Fruit fly (Drosophila melanogaster): ENCODE data around the gene Septin2.

The Septin2 gene

DNA sequence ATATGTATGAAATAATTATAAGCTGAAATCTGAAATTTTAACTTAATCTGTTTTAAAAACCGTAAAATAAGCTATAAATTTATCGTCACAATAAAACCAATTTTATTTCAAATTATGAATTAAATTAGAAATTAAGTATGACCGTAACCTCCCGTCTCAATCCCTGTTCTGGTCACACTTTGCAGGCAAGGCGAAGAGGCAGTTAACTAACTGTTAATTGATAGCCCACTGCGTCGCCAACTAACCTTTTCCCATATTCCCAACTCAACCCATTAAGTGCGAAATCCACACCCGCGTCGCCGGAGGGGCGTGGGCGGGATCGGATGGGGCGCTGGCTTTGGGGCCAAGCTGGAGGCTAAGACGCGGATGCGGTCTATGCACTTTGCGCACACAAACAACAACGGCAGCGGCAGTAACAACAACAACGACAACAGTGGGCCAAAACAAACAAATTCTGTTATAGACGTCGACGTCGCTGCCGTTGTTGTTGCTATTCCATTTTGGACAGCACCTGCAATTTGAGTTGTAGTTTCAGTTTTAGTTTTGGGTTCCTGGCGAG lies 27.4 kb downstream of the Septin2 start, which contains the start of gene CG5191 (continued):
- TF ChIP-seq CG4360 (GFP tag; IDR thresholded peaks at IDR 0.05): peak; percentile 81
- peak; percentile 42; the same call in 1 of the 3 replicates for TF ChIP-seq Aef1 (GFP tag; IDR thresholded peaks at IDR 0.05)
- peak; percentile 35; the same call in 1 of the 2 replicates for TF ChIP-seq crol (GFP tag; IDR thresholded peaks at IDR 0.05)
- TF ChIP-seq D19A (tag; optimal IDR thresholded peaks at IDR 0.05): peak; percentile 39
- 0 out of 3 replicates have a peak, but pooled peaks have one; percentile 6 for TF ChIP-seq B-H1 (GFP tag; IDR thresholded peaks at IDR 0.05)
- peak in 1 of 2 experiments; percentile 32 for TF ChIP-seq Hr78 (GFP tag; optimal IDR thresholded peaks at IDR 0.05)

DNA sequence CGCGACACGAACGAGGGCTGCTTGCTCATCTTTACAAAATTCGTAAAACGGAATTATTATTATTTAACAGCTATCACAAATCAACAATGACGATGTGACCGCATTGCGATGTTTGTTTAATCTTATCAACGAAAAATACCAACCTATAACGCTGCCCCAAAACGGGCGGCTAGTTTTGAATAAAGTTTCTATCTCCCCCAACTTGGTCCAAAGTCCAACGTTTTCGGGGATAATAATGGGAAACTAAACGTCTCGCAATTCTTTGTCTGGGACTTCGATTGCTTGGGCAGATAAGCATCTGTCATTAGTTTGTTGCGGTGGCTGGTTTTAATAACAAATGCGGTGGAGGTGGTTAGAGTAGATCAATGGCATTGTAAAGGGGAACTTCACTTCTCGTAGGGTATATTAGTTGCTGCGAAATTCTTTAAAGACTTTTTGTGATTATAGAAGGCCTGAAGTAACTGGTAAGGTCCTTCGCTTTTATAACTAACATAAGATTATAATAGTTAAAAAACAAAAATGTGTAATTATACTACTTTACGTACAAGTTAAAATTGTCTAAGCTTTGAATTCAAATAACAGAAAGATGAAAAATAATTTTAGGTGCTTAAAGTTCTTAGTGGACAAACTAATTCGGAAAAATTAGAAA lies 28.0 kb downstream of the Septin2 start, which contains the start of gene CG15922:
Gene CG15922, minus strand, starts transcription at position 262 of the 649 bp plus-strand sequence.
- peak; percentile 12 for TF ChIP-seq NfI (GFP tag; optimal IDR thresholded peaks at IDR 0.05)
- peak; percentile 11; the same call in 1 of the 3 replicates for TF ChIP-seq CG2889 (GFP tag; IDR thresholded peaks at IDR 0.05)
- TF ChIP-seq CG1233 (GFP tag; optimal IDR thresholded peaks at IDR 0.05): peak; percentile 6
- TF ChIP-seq D19B (GFP tag; optimal IDR thresholded peaks at IDR 0.05): peak; percentile 67
- peak; percentile 38 for TF ChIP-seq Oli (tag; optimal IDR thresholded peaks at IDR 0.05)
- TF ChIP-seq Mes4 (GFP tag; optimal IDR thresholded peaks at IDR 0.05): no peak
- peak; percentile 28 for TF ChIP-seq Meics (GFP tag; optimal IDR thresholded peaks at IDR 0.05)
- TF ChIP-seq D19A (tag; optimal IDR thresholded peaks at IDR 0.05): peak; percentile 82
- no peak for TF ChIP-seq CG9215 (GFP tag; IDR thresholded peaks at IDR 0.05)
- peak; percentile 22 for TF ChIP-seq CG13775 (GFP tag; optimal IDR thresholded peaks at IDR 0.05)
- no peak for TF ChIP-seq pb (GFP tag; optimal IDR thresholded peaks at IDR 0.05)
- peak; percentile 31 for TF ChIP-seq CG5180 (GFP tag; optimal IDR thresholded peaks at IDR 0.05)
- peak; percentile 1 for TF ChIP-seq CG12155 (GFP tag; optimal IDR thresholded peaks at IDR 0.05)
- TF ChIP-seq CG15601 (tag; optimal IDR thresholded peaks at IDR 0.05): peak; percentile 17
- TF ChIP-seq CHES-1-like (GFP tag; optimal IDR thresholded peaks at IDR 0.05): no peak
- TF ChIP-seq org-1 (GFP tag; optimal IDR thresholded peaks at IDR 0.05): no peak
- peak; percentile 34; the same call in 1 of the 2 replicates for TF ChIP-seq Rfx (GFP tag; IDR thresholded peaks at IDR 0.05)
- peak; percentile 14 for TF ChIP-seq CG9727 (GFP tag; optimal IDR thresholded peaks at IDR 0.05)
- no peak for TF ChIP-seq HmgZ (tag; optimal IDR thresholded peaks at IDR 0.05)
- TF ChIP-seq Drgx (GFP tag; IDR thresholded peaks at IDR 0.05): peak; percentile 16; the same call in 1 of the 2 replicates
- TF ChIP-seq Sox102F (GFP tag; optimal IDR thresholded peaks at IDR 0.05): peak; percentile 31
- no peak for TF ChIP-seq CG1603 (tag; optimal IDR thresholded peaks at IDR 0.05)
- TF ChIP-seq mam (GFP tag; optimal IDR thresholded peaks at IDR 0.05): peak; percentile 10
- TF ChIP-seq CG10267 (tag; optimal IDR thresholded peaks at IDR 0.05): peak; percentile 1
- peak; percentile 33 for TF ChIP-seq CG7745 (tag; optimal IDR thresholded peaks at IDR 0.05)
- peak; percentile 58 for TF ChIP-seq slbo (GFP tag; IDR thresholded peaks at IDR 0.05)
- TF ChIP-seq tio (GFP tag; optimal IDR thresholded peaks at IDR 0.05): no peak
- TF ChIP-seq sug (tag; optimal IDR thresholded peaks at IDR 0.05): peak; percentile 49
- peak; percentile 2 for TF ChIP-seq CG13296 (GFP tag; optimal IDR thresholded peaks at IDR 0.05)
- peak; percentile 60 for TF ChIP-seq pzg (GFP tag; optimal IDR thresholded peaks at IDR 0.05)
- TF ChIP-seq CG17359 (tag; optimal IDR thresholded peaks at IDR 0.05): peak; percentile 13
- peak; percentile 32 for TF ChIP-seq MESR4 (GFP tag; optimal IDR thresholded peaks at IDR 0.05)
- peak; percentile 0 for TF ChIP-seq CG16815 (GFP tag; optimal IDR thresholded peaks at IDR 0.05)
- peak; percentile 65 for TF ChIP-seq CG9797 (GFP tag; optimal IDR thresholded peaks at IDR 0.05)
- TF ChIP-seq az2 (GFP tag; optimal IDR thresholded peaks at IDR 0.05): peak; percentile 30
- 0 out of 2 replicates have a peak, but pooled peaks have one; percentile 8 for TF ChIP-seq Xrp1 (GFP tag; IDR thresholded peaks at IDR 0.05)
- peak; percentile 17 for TF ChIP-seq CG7839 (tag; optimal IDR thresholded peaks at IDR 0.05)
- TF ChIP-seq Bdp1 (GFP tag; optimal IDR thresholded peaks at IDR 0.05): no peak
- TF ChIP-seq CG17612 (GFP tag; IDR thresholded peaks at IDR 0.05): no peak
- TF ChIP-seq C15 (GFP tag; IDR thresholded peaks at IDR 0.05): no peak
- peak; percentile 3 for TF ChIP-seq CG3281 (GFP tag; optimal IDR thresholded peaks at IDR 0.05)
- TF ChIP-seq sens (GFP tag): peak; percentile 42
